Worm (Caenorhabditis elegans) whole organism, early embryonic: ENCODE results near the gene ipla-3.

Experiments used
- ama-1 ChIP-seq: fragments of 150-350 bp; optimal IDR thresholded peaks from 2 replicates; lab custom pipeline; 2014
- hmg-4 ChIP-seq: fragments of 200-800 bp; sonication (Bioruptor generic); optimal IDR thresholded peaks from 2 replicates; lab custom pipeline; 2018; ENCODE audit warnings: mild to moderate bottlenecking, missing genetic modification characterization, missing compliant biosample characterization
- hnd-1 ChIP-seq: sonication (generic microtip); optimal IDR thresholded peaks from 2 replicates; lab custom pipeline; 2016; ENCODE audit warnings: missing genetic modification characterization, missing compliant biosample characterization
- scrt-1 ChIP-seq: fragments of 200-800 bp; sonication (Bioruptor generic); IDR thresholded peaks from 2 replicates; pipeline ENCODE4 v1.3.6; 2022; ENCODE audit warnings: missing genetic modification characterization, missing compliant biosample characterization

ce11 chrV:20757255-20757654 lies 28.2 kb upstream of the ipla-3 start:
- TF ChIP-seq ama-1 (lab: Kevin White, UChicago) = no peak
- TF ChIP-seq hmg-4 = no peak
- no peak for TF ChIP-seq hnd-1 (tag; lab: Kevin White, UChicago)
- no peak for TF ChIP-seq scrt-1 (GFP tag; lab: Robert Waterston, UW)
